Fruit fly (Drosophila melanogaster): ENCODE measurements around the gene CG10026.

The CG10026 gene

DNA sequence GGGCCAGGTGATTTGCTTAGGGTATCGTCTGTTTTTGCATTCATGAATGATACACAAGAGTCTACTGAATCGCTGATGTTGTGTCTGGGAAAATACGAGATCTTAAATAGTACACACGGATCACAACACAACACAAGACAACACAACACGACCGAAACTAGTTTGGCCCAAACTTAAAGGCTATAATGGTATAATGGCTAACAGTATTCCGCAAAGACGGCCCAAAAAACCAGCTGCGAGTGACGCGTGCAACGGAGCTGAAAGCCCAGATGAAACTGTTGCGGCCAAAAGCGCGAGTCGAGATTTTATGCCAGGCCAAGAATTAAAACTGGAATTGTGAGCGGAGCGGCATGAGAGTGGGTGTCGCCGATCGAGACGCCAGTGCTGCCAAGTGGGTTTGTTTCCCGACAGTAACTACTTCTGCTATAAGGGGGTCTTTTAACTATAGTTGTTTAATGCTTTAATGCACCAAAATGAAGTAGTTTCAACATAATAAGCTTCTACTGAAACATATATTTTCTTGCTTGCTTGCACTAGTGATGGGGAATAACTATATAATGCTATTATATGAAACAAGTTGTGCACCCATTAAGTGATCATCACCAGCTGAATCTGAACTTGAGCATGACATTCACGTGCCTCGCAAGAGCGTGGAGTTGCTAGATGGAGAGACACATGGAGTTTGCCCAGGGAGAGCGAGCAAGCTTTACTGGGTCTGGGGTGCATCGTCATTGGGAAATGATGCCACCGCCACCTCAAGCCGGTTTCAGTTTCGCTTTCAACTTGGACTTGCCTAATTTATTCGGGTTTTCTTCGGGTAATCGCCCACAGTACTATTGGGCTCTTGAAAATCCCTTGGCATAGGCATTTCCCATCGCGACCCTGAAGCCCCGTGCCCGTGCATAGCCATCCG is 15.1 kb upstream of the CG10026 start (continued):
- TF ChIP-seq CG12391 (tag; optimal IDR thresholded peaks at IDR 0.05) = no peak
- TF ChIP-seq CG32532 (GFP tag; IDR thresholded peaks at IDR 0.05) = no peak
- no peak for TF ChIP-seq D19B (GFP tag; optimal IDR thresholded peaks at IDR 0.05)
- 0 out of 2 replicates have a peak, but pooled peaks have one; percentile 21 for TF ChIP-seq Drgx (GFP tag; IDR thresholded peaks at IDR 0.05)
- TF ChIP-seq otp (GFP tag; IDR thresholded peaks at IDR 0.05) = no peak
- no peak for TF ChIP-seq CrebB (tag; optimal IDR thresholded peaks at IDR 0.05)
- no peak for TF ChIP-seq Scr (GFP tag; IDR thresholded peaks at IDR 0.05; ENCODE audit: partially characterized antibody)
- no peak for TF ChIP-seq wdn (GFP tag; IDR thresholded peaks at IDR 0.05)
- TF ChIP-seq p53 (GFP tag; optimal IDR thresholded peaks at IDR 0.05) = no peak
- TF ChIP-seq gsb (GFP tag; IDR thresholded peaks at IDR 0.05) = no peak
- TF ChIP-seq BtbVII (GFP tag; optimal IDR thresholded peaks at IDR 0.05) = no peak
- TF ChIP-seq bsh (GFP tag; optimal IDR thresholded peaks at IDR 0.05) = peak in 1 of 2 experiments; percentile 6
- TF ChIP-seq vnd (GFP tag; IDR thresholded peaks at IDR 0.05; ENCODE audit: partially characterized antibody) = no peak
- TF ChIP-seq crp (GFP tag; optimal IDR thresholded peaks at IDR 0.05) = no peak
- TF ChIP-seq Med (GFP tag) = peak; percentile 43
- TF ChIP-seq CG1832 (GFP tag; optimal IDR thresholded peaks at IDR 0.05) = no peak
- TF ChIP-seq ci (GFP tag; IDR thresholded peaks at IDR 0.05) = 0 out of 3 replicates have a peak, but pooled peaks have one; percentile 16
- TF ChIP-seq Mes4 (GFP tag; optimal IDR thresholded peaks at IDR 0.05) = no peak
- no peak for TF ChIP-seq Rfx (GFP tag; IDR thresholded peaks at IDR 0.05)
- TF ChIP-seq CG12071 (GFP tag; optimal IDR thresholded peaks at IDR 0.05) = no peak
- no peak for TF ChIP-seq Bgb (GFP tag; IDR thresholded peaks at IDR 0.05; ENCODE audit: partially characterized antibody)
- TF ChIP-seq cg (GFP tag; optimal IDR thresholded peaks at IDR 0.05) = no peak
- TF ChIP-seq Bteb2 (GFP tag; optimal IDR thresholded peaks at IDR 0.05) = no peak
- no peak for TF ChIP-seq CG3163 (GFP tag; optimal IDR thresholded peaks at IDR 0.05)
- TF ChIP-seq CG11504 (tag; optimal IDR thresholded peaks at IDR 0.05) = no peak
- no peak for TF ChIP-seq H2.0 (GFP tag; IDR thresholded peaks at IDR 0.05)
- no peak for TF ChIP-seq CG31441 (GFP tag; IDR thresholded peaks at IDR 0.05)
- no peak for TF ChIP-seq Gug (GFP tag; IDR thresholded peaks at IDR 0.05)
- TF ChIP-seq CG6683 (GFP tag; optimal IDR thresholded peaks at IDR 0.05) = no peak
- no peak for TF ChIP-seq ham (GFP tag; IDR thresholded peaks at IDR 0.05)
- no peak for TF ChIP-seq CG18599 (GFP tag; optimal IDR thresholded peaks at IDR 0.05)
- no peak for TF ChIP-seq CG3838 (GFP tag; optimal IDR thresholded peaks at IDR 0.05)
- no peak for TF ChIP-seq CG6254 (GFP tag; optimal IDR thresholded peaks at IDR 0.05)
- no peak for TF ChIP-seq CG16813 (GFP tag; IDR thresholded peaks at IDR 0.05; ENCODE audit: partially characterized antibody)
- TF ChIP-seq CG5180 (GFP tag; optimal IDR thresholded peaks at IDR 0.05) = peak; percentile 92
- no peak for TF ChIP-seq Meics (GFP tag; optimal IDR thresholded peaks at IDR 0.05)
- no peak for TF ChIP-seq CG2116 (GFP tag; optimal IDR thresholded peaks at IDR 0.05)
- TF ChIP-seq bab2 (GFP tag; optimal IDR thresholded peaks at IDR 0.05) = no peak
- TF ChIP-seq GATAe (GFP tag; conservative IDR thresholded peaks at IDR 0.05) = no peak
- TF ChIP-seq dm (GFP tag; optimal IDR thresholded peaks at IDR 0.05) = no peak
- TF ChIP-seq Trl (optimal IDR thresholded peaks at IDR 0.05) = peak in 1 of 2 experiments; percentile 46
- no peak for TF ChIP-seq Trl (GFP tag; optimal IDR thresholded peaks at IDR 0.05)
- no peak for TF ChIP-seq lab (GFP tag; optimal IDR thresholded peaks at IDR 0.05)
- no peak for TF ChIP-seq Bdp1 (GFP tag; optimal IDR thresholded peaks at IDR 0.05)
- no peak for TF ChIP-seq Nf-YA (GFP tag; IDR thresholded peaks at IDR 0.05)
- no peak for TF ChIP-seq CG11696 (GFP tag; IDR thresholded peaks at IDR 0.05)
- no peak for TF ChIP-seq CG3995 (GFP tag; optimal IDR thresholded peaks at IDR 0.05)
- no peak for TF ChIP-seq CG13123 (GFP tag; optimal IDR thresholded peaks at IDR 0.05)
- no peak for TF ChIP-seq dati (GFP tag; IDR thresholded peaks at IDR 0.05)
